Worm (Caenorhabditis elegans): ENCODE data around the gene Y66D12A.3.
A peak's percentile ranks its signal among the peaks of the same experiment; 100 is the strongest.

The Y66D12A.3 gene

ce11 chrIII:11635000-11635399 lies 46.0 kb downstream of the Y66D12A.3 start:
- TF ChIP-seq hmg-11 (tag; optimal IDR thresholded peaks at IDR 0.05), result no peak
- TF ChIP-seq mml-1 (tag; optimal IDR thresholded peaks at IDR 0.05), result no peak
- no peak for TF ChIP-seq ztf-11 (tag; optimal IDR thresholded peaks at IDR 0.05)
- TF ChIP-seq egl-5 (tag; optimal IDR thresholded peaks at IDR 0.05), result no peak
- no peak for TF ChIP-seq nhr-25 (tag; optimal IDR thresholded peaks at IDR 0.05)
- no peak for TF ChIP-seq jun-1 (tag; optimal IDR thresholded peaks at IDR 0.05)
- no peak for TF ChIP-seq ama-1 (optimal IDR thresholded peaks at IDR 0.05)
- TF ChIP-seq eor-1 (tag; optimal IDR thresholded peaks at IDR 0.05), result no peak
- no peak for TF ChIP-seq nfya-1 (tag; optimal IDR thresholded peaks at IDR 0.05; ENCODE audit: insufficient read depth)
- no peak for TF ChIP-seq lsy-12 (tag; optimal IDR thresholded peaks at IDR 0.05)
- no peak for TF ChIP-seq fkh-10 (GFP tag; optimal IDR thresholded peaks at IDR 0.05)
- TF ChIP-seq nhr-67 (tag; optimal IDR thresholded peaks at IDR 0.05), result no peak
- no peak for TF ChIP-seq unc-39 (tag; optimal IDR thresholded peaks at IDR 0.05)

- no peak for TF ChIP-seq mdl-1 (tag; optimal IDR thresholded peaks at IDR 0.05)
- TF ChIP-seq jun-1 (tag; optimal IDR thresholded peaks at IDR 0.05), result no peak
- no peak for TF ChIP-seq daf-12 (tag; optimal IDR thresholded peaks at IDR 0.05)
- TF ChIP-seq nhr-67 (tag; optimal IDR thresholded peaks at IDR 0.05), result no peak
- TF ChIP-seq ama-1 (optimal IDR thresholded peaks at IDR 0.05), result no peak
- no peak for TF ChIP-seq ceh-82 (tag; optimal IDR thresholded peaks at IDR 0.05)
These were observed 47.7 kb downstream of the Y66D12A.3 start, which contains the start of gene tbx-33 for ce11 chrIII:11636740-11637139. TSS of gene tbx-33 (minus strand) at chrIII:11636840.

- peak; percentile 14 for TF ChIP-seq lin-15B (tag; optimal IDR thresholded peaks at IDR 0.05)
- peak; percentile 65 for TF ChIP-seq nfya-1 (tag; optimal IDR thresholded peaks at IDR 0.05; ENCODE audit: insufficient read depth)
- peak; percentile 59 for TF ChIP-seq fkh-10 (GFP tag; optimal IDR thresholded peaks at IDR 0.05)
- TF ChIP-seq pha-4 (tag; optimal IDR thresholded peaks at IDR 0.05), result no peak
These were observed 52.3 kb downstream of the Y66D12A.3 start for ce11 chrIII:11641347-11641746.

Data from whole organism, L3 larva.